Fruit fly (Drosophila melanogaster): ENCODE measurements around the gene CG33169.
A peak's percentile ranks its signal among the peaks of the same experiment; 100 is the strongest.

CG33169 gene

DNA sequence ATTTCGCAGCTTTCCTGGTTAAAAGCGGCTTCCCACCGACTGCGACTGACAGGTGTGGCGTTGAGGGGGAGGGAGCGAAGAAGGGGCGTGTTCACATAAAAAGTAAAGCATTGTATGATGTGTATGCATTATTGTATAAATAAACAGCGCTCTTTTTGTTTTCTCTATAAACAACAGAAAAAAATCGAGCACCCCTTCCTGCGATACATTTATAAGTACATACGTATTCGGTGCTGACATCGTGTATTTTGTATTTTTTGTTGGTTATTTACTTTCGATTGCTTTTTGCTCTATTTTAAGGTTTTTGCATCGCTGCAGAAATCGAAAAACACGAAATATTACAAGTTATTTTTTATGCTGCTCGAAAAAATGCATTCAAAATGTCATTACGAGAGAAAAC lies 37.4 kb upstream of the CG33169 start:
- no peak for TF ChIP-seq CG8478 (optimal IDR thresholded peaks at IDR 0.05)
- TF ChIP-seq nom (GFP tag; optimal IDR thresholded peaks at IDR 0.05) = peak; percentile 8
- TF ChIP-seq Trl (optimal IDR thresholded peaks at IDR 0.05) = peak in 1 of 2 experiments; percentile 3
- no peak for TF ChIP-seq Trl (GFP tag; optimal IDR thresholded peaks at IDR 0.05)
- TF ChIP-seq CG42726 (GFP tag; IDR thresholded peaks at IDR 0.05; ENCODE audit: partially characterized antibody) = no peak
- no peak for TF ChIP-seq NC2β (GFP tag; optimal IDR thresholded peaks at IDR 0.05)

DNA sequence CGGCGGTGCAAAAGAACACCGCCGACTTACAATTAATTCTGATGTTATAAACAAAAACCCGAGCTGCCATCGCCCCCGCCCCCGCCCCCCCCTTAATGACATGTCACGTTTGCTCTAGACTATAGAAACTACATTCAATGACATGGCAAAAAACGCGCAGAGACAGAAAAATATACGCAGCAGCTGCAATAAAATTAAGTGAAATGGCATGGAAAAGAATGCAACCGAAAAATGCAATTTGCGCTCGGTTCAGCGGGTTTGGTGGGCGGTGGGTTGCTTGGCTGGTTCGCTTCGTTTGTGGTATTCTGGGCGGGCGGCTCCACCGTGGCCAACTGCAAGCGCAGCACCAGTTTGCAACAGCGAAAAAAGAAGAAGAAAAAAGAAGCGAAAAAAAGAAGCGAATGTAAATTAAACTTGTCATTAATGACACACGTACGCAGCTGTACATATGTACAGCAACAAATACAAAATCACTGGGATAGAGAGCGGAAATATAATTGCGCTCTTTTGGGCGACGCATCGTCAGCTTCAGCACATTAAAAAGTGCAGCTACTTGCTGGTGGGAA lies 33.4 kb upstream of the CG33169 start:
- TF ChIP-seq en (GFP tag; optimal IDR thresholded peaks at IDR 0.05) (no peak), CG2678 (tag; optimal IDR thresholded peaks at IDR 0.05) (no peak), CG16779 (GFP tag; IDR thresholded peaks at IDR 0.05) (no peak), pan (optimal IDR thresholded peaks at IDR 0.05) (no peak), pan (GFP tag; optimal IDR thresholded peaks at IDR 0.05 in 1 of 2, IDR thresholded peaks at IDR 0.05 in 1 of 2) (peak in 1 of 2 experiments; percentile 18), unpg (GFP tag; optimal IDR thresholded peaks at IDR 0.05) (no peak), bbx (GFP tag; IDR thresholded peaks at IDR 0.05; ENCODE audit: partially characterized antibody) (no peak), Oaz (GFP tag; IDR thresholded peaks at IDR 0.05) (no peak), CG3995 (GFP tag; optimal IDR thresholded peaks at IDR 0.05) (no peak), CG10274 (GFP tag; optimal IDR thresholded peaks at IDR 0.05) (no peak), gsb-n (tag; optimal IDR thresholded peaks at IDR 0.05) (no peak), klu (GFP tag; IDR thresholded peaks at IDR 0.05) (no peak), B-H2 (GFP tag; optimal IDR thresholded peaks at IDR 0.05) (no peak), NFAT (GFP tag; IDR thresholded peaks at IDR 0.05) (no peak), Hr39 (optimal IDR thresholded peaks at IDR 0.05) (peak; percentile 16), CG4282 (GFP tag; optimal IDR thresholded peaks at IDR 0.05) (no peak)

DNA sequence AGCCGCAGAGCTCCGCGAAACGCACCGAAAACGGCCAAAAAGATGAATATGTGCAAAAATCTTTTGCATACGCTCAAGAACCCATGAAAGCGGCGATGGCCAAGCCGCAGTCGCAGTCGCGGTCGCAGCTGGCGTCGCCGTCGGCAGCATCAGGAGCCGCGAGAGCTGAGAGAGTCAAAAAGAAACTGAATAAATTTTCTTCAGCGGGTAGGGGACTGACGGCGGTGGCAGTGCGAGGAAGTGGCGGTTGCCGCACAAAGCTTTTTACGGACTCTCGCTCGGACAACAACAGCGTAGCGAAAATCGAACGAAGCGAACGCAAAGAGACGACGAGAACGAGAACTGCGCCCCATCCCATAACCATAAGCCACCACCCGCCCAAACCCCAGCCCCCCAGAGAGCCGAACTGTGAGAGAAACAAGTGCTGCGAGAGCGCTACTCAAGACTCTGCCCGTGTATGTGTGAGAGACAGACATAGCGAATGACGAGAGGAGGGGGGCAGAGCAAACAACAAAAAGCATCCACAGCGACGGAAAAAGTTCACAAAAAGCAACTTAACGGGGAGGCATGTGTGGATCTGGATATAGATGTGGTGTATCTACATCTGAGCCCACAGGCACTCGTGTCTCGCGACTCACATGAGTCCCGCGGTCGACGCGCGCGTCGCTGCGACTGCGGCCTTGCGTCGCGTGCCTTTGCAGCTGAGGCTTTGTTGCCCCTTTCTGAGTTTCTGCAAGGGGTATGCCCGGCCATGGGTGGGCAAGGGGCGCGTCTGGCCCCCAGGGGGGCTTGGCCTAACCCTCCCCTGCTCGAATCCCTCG lies 28.3 kb upstream of the CG33169 start, which contains the start of gene jim:
jim (minus strand) TSS at position 51 of the 821 bp plus-strand sequence.
- TF ChIP-seq CG12744 (GFP tag; optimal IDR thresholded peaks at IDR 0.05) (no peak), CG2712 (tag; optimal IDR thresholded peaks at IDR 0.05) (no peak), CG1024 (GFP tag; IDR thresholded peaks at IDR 0.05) (no peak), lov (optimal IDR thresholded peaks at IDR 0.05) (no peak), lov (GFP tag; IDR thresholded peaks at IDR 0.05) (no peak), chm (GFP tag; IDR thresholded peaks at IDR 0.05) (no peak), CG10543 (GFP tag; optimal IDR thresholded peaks at IDR 0.05) (peak; percentile 79), sna (GFP tag; IDR thresholded peaks at IDR 0.05; ENCODE audit: partially characterized antibody) (peak; percentile 65), tup (GFP tag; optimal IDR thresholded peaks at IDR 0.05) (no peak), pros (GFP tag; optimal IDR thresholded peaks at IDR 0.05) (peak; percentile 58), Trl (optimal IDR thresholded peaks at IDR 0.05) (peak; percentile 93 to 97), Trl (GFP tag; optimal IDR thresholded peaks at IDR 0.05) (no peak), D19B (GFP tag; optimal IDR thresholded peaks at IDR 0.05) (peak; percentile 9), MBD-R2 (GFP tag; IDR thresholded peaks at IDR 0.05) (0 out of 2 replicates have a peak, but pooled peaks have one; percentile 6), wdn (GFP tag; IDR thresholded peaks at IDR 0.05) (no peak), gcm2 (GFP tag; optimal IDR thresholded peaks at IDR 0.05) (no peak), stc (GFP tag; IDR thresholded peaks at IDR 0.05) (no peak; the same call in 1 of the 2 replicates), cwo (GFP tag; optimal IDR thresholded peaks at IDR 0.05) (peak; percentile 82), gsb-n (tag; optimal IDR thresholded peaks at IDR 0.05) (no peak), Ravus (GFP tag; IDR thresholded peaks at IDR 0.05) (no peak), MTF-1 (GFP tag; optimal IDR thresholded peaks at IDR 0.05; ENCODE audit: borderline replicate concordance) (no peak), Med (GFP tag) (peak; percentile 77), CG14667 (GFP tag; IDR thresholded peaks at IDR 0.05) (no peak), CG12155 (GFP tag; optimal IDR thresholded peaks at IDR 0.05) (peak; percentile 91), hbn (GFP tag; IDR thresholded peaks at IDR 0.05; ENCODE audit: partially characterized antibody) (0 out of 2 replicates have a peak, but pooled peaks have one; percentile 18), CG6175 (GFP tag; IDR thresholded peaks at IDR 0.05) (peak; percentile 79; the same call in 2 of the 3 replicates), Aef1 (GFP tag; IDR thresholded peaks at IDR 0.05) (peak; percentile 52; the same call in 1 of the 3 replicates), al (GFP tag; IDR thresholded peaks at IDR 0.05) (no peak), scrt (GFP tag; optimal IDR thresholded peaks at IDR 0.05) (peak; percentile 3)
